Worm (Caenorhabditis elegans) whole organism, young adult: ENCODE results near the gene C25H3.10.

Experiments
- B0261.1 ChIP-seq: sonication (generic microtip); optimal IDR thresholded peaks from 2 replicates; lab custom pipeline; 2016; ENCODE audit warnings: mild to moderate bottlenecking, missing genetic modification characterization, moderate library complexity, missing compliant biosample characterization
- B0336.3 ChIP-seq: fragments of 200-800 bp; sonication (Bioruptor generic); IDR thresholded peaks from 2 replicates; pipeline ENCODE4 v1.3.6; 2022; ENCODE audit warnings: missing genetic modification characterization, missing compliant biosample characterization
- C06A6.2 ChIP-seq: fragments of 200-800 bp; sonication (Bioruptor generic); conservative IDR thresholded peaks from 2 replicates; pipeline ENCODE4 v1.3.6; 2022; ENCODE audit warnings: missing genetic modification characterization, missing compliant biosample characterization
- D2030.7 ChIP-seq: fragments of 200-800 bp; sonication (Bioruptor generic); IDR thresholded peaks from 2 replicates; pipeline ENCODE4 v1.3.6; 2022; ENCODE audit warnings: missing genetic modification reagents, missing genetic modification characterization, missing compliant biosample characterization
- F23B12.7 ChIP-seq: sonication (generic microtip); optimal IDR thresholded peaks from 2 replicates; lab custom pipeline; 2017; ENCODE audit warnings: missing genetic modification characterization, mild to moderate bottlenecking, missing compliant biosample characterization, antibody characterized with exemption, moderate library complexity; ENCODE audit not compliant: insufficient read depth
- F37B4.10 ChIP-seq: fragments of 200-800 bp; sonication (Bioruptor generic); IDR thresholded peaks from 2 replicates; pipeline ENCODE4 v1.3.6; 2022; ENCODE audit warnings: missing genetic modification characterization, missing compliant biosample characterization
- F39B2.1 ChIP-seq: fragments of 200-800 bp; sonication (Bioruptor generic); IDR thresholded peaks from 2 replicates; pipeline ENCODE4 v1.3.6; 2022; ENCODE audit warnings: missing genetic modification reagents, missing genetic modification characterization, missing compliant biosample characterization
- K11D2.4 ChIP-seq: fragments of 200-800 bp; sonication (Bioruptor generic); IDR thresholded peaks from 2 replicates; pipeline ENCODE4 v1.3.6; 2022; ENCODE audit warnings: missing genetic modification reagents, missing genetic modification characterization, missing compliant biosample characterization
- Y53G8AR.9 ChIP-seq: fragments of 200-800 bp; sonication (Bioruptor generic); conservative IDR thresholded peaks from 2 replicates; pipeline ENCODE4 v1.3.6; 2022; ENCODE audit warnings: missing genetic modification reagents, missing genetic modification characterization, missing compliant biosample characterization
- Y79H2A.3 ChIP-seq: fragments of 200-800 bp; sonication (Bioruptor generic); conservative IDR thresholded peaks from 2 replicates; pipeline ENCODE4 v1.3.6; 2022; ENCODE audit warnings: missing genetic modification reagents, missing genetic modification characterization, missing compliant biosample characterization
- atf-7 ChIP-seq: sonication (generic microtip); optimal IDR thresholded peaks from 2 replicates; lab custom pipeline; 2017; ENCODE audit warnings: mild to moderate bottlenecking, missing genetic modification characterization, missing compliant biosample characterization
- athp-1 ChIP-seq: sonication (generic microtip); optimal IDR thresholded peaks from 2 replicates; lab custom pipeline; 2017; ENCODE audit warnings: mild to moderate bottlenecking, missing genetic modification characterization, missing compliant biosample characterization
- attf-5 ChIP-seq: fragments of 200-800 bp; sonication (Bioruptor generic); optimal IDR thresholded peaks from 2 replicates; lab custom pipeline; 2018; ENCODE audit warnings: mild to moderate bottlenecking, missing genetic modification characterization, missing compliant biosample characterization
- bed-2 ChIP-seq: fragments of 200-800 bp; sonication (Bioruptor generic); IDR thresholded peaks from 2 replicates; pipeline ENCODE4 v1.3.6; 2022; ENCODE audit warnings: missing genetic modification reagents, missing genetic modification characterization, missing compliant biosample characterization
- cebp-1 ChIP-seq, 2 experiments: fragments of 200-800 bp in 1 of 2; sonication (Bioruptor generic) in 1 of 2; sonication (generic microtip) in 1 of 2; IDR thresholded peaks in 1 of 2; optimal IDR thresholded peaks in 1 of 2; 2 replicates each; pipeline versions ENCODE4 v1.3.6 to Lab custom; 2017 to 2022; ENCODE audit warnings: missing compliant biosample characterization in 2 of 2, missing genetic modification characterization in 2 of 2, mild to moderate bottlenecking in 1 of 2, missing genetic modification reagents in 1 of 2, moderate library complexity in 1 of 2
- chd-7 ChIP-seq: sonication (generic microtip); optimal IDR thresholded peaks from 2 replicates; lab custom pipeline; 2016; ENCODE audit warnings: mild to moderate bottlenecking, missing genetic modification characterization, moderate library complexity, missing compliant biosample characterization
- dox-1 ChIP-seq: fragments of 200-800 bp; sonication (Bioruptor generic); IDR thresholded peaks from 2 replicates; pipeline ENCODE4 v1.3.6; 2022; ENCODE audit warnings: missing genetic modification reagents, missing genetic modification characterization, missing compliant biosample characterization
- dpl-1 ChIP-seq: fragments of 150-350 bp; optimal IDR thresholded peaks from 2 replicates; lab custom pipeline; 2014; ENCODE audit warnings: missing biosample characterization, missing genetic modification reagents, missing genetic modification characterization
- egl-18 ChIP-seq: fragments of 200-800 bp; sonication (Bioruptor generic); IDR thresholded peaks from 2 replicates; pipeline ENCODE4 v1.3.6; 2022; ENCODE audit warnings: missing genetic modification reagents, missing genetic modification characterization, missing compliant biosample characterization
- egl-44 ChIP-seq: fragments of 200-800 bp; sonication (Bioruptor generic); IDR thresholded peaks from 2 replicates; pipeline ENCODE4 v1.3.6; 2022; ENCODE audit warnings: missing genetic modification reagents, missing genetic modification characterization, missing compliant biosample characterization
- fkh-3 ChIP-seq: sonication (generic microtip); optimal IDR thresholded peaks from 2 replicates; lab custom pipeline; 2016; ENCODE audit warnings: mild to moderate bottlenecking, missing genetic modification characterization, missing compliant biosample characterization
- hmg-1.2 ChIP-seq: fragments of 200-800 bp; sonication (Bioruptor generic); IDR thresholded peaks from 2 replicates; pipeline ENCODE4 v1.3.6; 2022; ENCODE audit warnings: missing genetic modification reagents, missing genetic modification characterization, missing compliant biosample characterization
- hmg-20 ChIP-seq: fragments of 200-800 bp; sonication (Bioruptor generic); IDR thresholded peaks from 2 replicates; pipeline ENCODE4 v1.3.6; 2022; ENCODE audit warnings: missing genetic modification reagents, missing genetic modification characterization, missing compliant biosample characterization
- hsf-1 ChIP-seq: fragments of 200-800 bp; sonication (Bioruptor generic); IDR thresholded peaks from 2 replicates; pipeline ENCODE4 v1.3.6; 2022; ENCODE audit warnings: missing genetic modification reagents, missing genetic modification characterization, missing compliant biosample characterization
- lin-26 ChIP-seq: fragments of 200-800 bp; sonication (Bioruptor generic); IDR thresholded peaks from 2 replicates; pipeline ENCODE4 v1.3.6; 2022; ENCODE audit warnings: missing genetic modification reagents, missing genetic modification characterization, missing compliant biosample characterization
- lin-35 ChIP-seq, 3 experiments: fragments of 150-350 bp in 2 of 3; sonication (generic microtip) in 1 of 3; optimal IDR thresholded peaks; 2 replicates each; lab custom pipeline; 2014 to 2018; ENCODE audit warnings: missing biosample characterization in 3 of 3, missing genetic modification characterization in 3 of 3, missing genetic modification reagents in 3 of 3
- madf-6 ChIP-seq: fragments of 200-800 bp; sonication (Bioruptor generic); IDR thresholded peaks from 2 replicates; pipeline ENCODE4 v1.3.6; 2022; ENCODE audit warnings: missing genetic modification reagents, missing genetic modification characterization, missing compliant biosample characterization
- madf-8 ChIP-seq: fragments of 200-800 bp; sonication (Bioruptor generic); conservative IDR thresholded peaks from 2 replicates; pipeline ENCODE4 v1.3.6; 2022; ENCODE audit warnings: missing genetic modification reagents, missing genetic modification characterization, missing compliant biosample characterization
- mel-28 ChIP-seq: sonication (generic microtip); optimal IDR thresholded peaks from 2 replicates; lab custom pipeline; 2016; ENCODE audit warnings: borderline replicate concordance, mild to moderate bottlenecking, missing genetic modification characterization, missing compliant biosample characterization
- mxl-1 ChIP-seq: sonication (generic microtip); optimal IDR thresholded peaks from 2 replicates; lab custom pipeline; 2016; ENCODE audit warnings: missing genetic modification characterization, missing compliant biosample characterization
- nhr-120 ChIP-seq: fragments of 200-800 bp; sonication (Bioruptor generic); IDR thresholded peaks from 2 replicates; pipeline ENCODE4 v1.3.6; 2022; ENCODE audit warnings: missing genetic modification characterization, missing compliant biosample characterization
- nhr-80 ChIP-seq: sonication (generic microtip); optimal IDR thresholded peaks from 2 replicates; lab custom pipeline; 2016; ENCODE audit warnings: missing genetic modification characterization, missing compliant biosample characterization
- snpc-1.3 ChIP-seq: sonication (generic microtip); optimal IDR thresholded peaks from 2 replicates; lab custom pipeline; 2017; ENCODE audit warnings: missing genetic modification characterization, mild to moderate bottlenecking, missing compliant biosample characterization, antibody characterized with exemption, moderate library complexity, missing genotype, missing genetic modification reagents; ENCODE audit not compliant: insufficient read depth
- snpc-4 ChIP-seq, 5 experiments: fragments of 150-350 bp in 1 of 5; sonication (generic microtip) in 4 of 5; optimal IDR thresholded peaks; 2 replicates each; lab custom pipeline; 2014 to 2018; ENCODE audit warnings: missing genetic modification characterization in 5 of 5, missing biosample characterization in 3 of 5, antibody characterized with exemption in 2 of 5, mild to moderate bottlenecking in 2 of 5, missing compliant biosample characterization in 2 of 5, missing genotype in 2 of 5, moderate library complexity in 2 of 5, missing genetic modification reagents in 1 of 5
- tbp1 ChIP-seq: fragments of 200-800 bp; sonication (Bioruptor generic); optimal IDR thresholded peaks from 2 replicates; lab custom pipeline; 2018; ENCODE audit warnings: mild to moderate bottlenecking, missing genetic modification characterization, missing compliant biosample characterization
- tlf-1 ChIP-seq: fragments of 200-800 bp; sonication (Bioruptor generic); optimal IDR thresholded peaks from 2 replicates; lab custom pipeline; 2018; ENCODE audit warnings: mild to moderate bottlenecking, missing genetic modification characterization, missing compliant biosample characterization
- ztf-22 ChIP-seq: fragments of 200-800 bp; sonication (Bioruptor generic); optimal IDR thresholded peaks from 2 replicates; lab custom pipeline; 2018; ENCODE audit warnings: mild to moderate bottlenecking, missing genetic modification characterization, moderate library complexity, missing compliant biosample characterization
- ztf-26 ChIP-seq: sonication (generic microtip); optimal IDR thresholded peaks from 2 replicates; lab custom pipeline; 2017; ENCODE audit warnings: missing genetic modification characterization, missing compliant biosample characterization
- ztf-3 ChIP-seq: fragments of 200-800 bp; sonication (Bioruptor generic); optimal IDR thresholded peaks from 2 replicates; lab custom pipeline; 2018; ENCODE audit warnings: mild to moderate bottlenecking, missing genetic modification characterization, missing compliant biosample characterization
- ztf-6 ChIP-seq: fragments of 200-800 bp; sonication (Bioruptor generic); IDR thresholded peaks from 2 replicates; pipeline ENCODE4 v1.3.6; 2022; ENCODE audit warnings: missing genetic modification reagents, missing genetic modification characterization, missing compliant biosample characterization

The C25H3.10 gene

DNA sequence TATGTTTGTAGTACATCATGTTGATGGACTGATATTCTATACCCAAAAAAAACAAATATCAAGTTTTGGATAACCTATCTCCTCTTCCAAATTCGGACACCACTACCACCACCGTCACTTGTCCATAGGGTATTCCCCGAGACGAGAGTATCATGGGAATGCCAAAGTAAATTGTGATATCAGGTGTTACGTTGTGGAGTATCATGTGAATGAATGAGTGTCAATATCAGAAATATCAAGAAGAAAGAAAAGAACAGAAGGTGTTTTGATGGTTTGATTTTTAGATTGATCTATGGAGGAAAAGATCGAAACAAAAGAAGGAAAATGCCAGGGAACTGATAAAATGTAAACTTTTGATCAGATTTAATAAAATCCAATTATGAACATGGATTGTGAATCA lies 515 bp downstream of the C25H3.10 start:
- 0 out of 2 replicates have a peak, but pooled peaks have one; percentile 20 for TF ChIP-seq B0336.3 (GFP tag; lab: Robert Waterston, UW)
- peak; percentile 11 for TF ChIP-seq ztf-26 (tag; lab: Kevin White, UChicago)
- no peak for TF ChIP-seq cebp-1 (GFP tag; IDR thresholded peaks at IDR 0.05; lab: Robert Waterston, UW)
- TF ChIP-seq cebp-1 (tag; optimal IDR thresholded peaks at IDR 0.05; lab: Kevin White, UChicago) = peak; percentile 52
- peak; percentile 33 for TF ChIP-seq chd-7 (tag; lab: Kevin White, UChicago)
- peak; percentile 58 for TF ChIP-seq nhr-80
- TF ChIP-seq F23B12.7 (tag; lab: Kevin White, UChicago) = no peak
- peak; percentile 37 for TF ChIP-seq attf-5 (GFP tag; lab: Kevin White, UChicago)
- TF ChIP-seq lin-35 (GFP tag; optimal IDR thresholded peaks at IDR 0.05; lab: Kevin White, UChicago) = no peak
- TF ChIP-seq snpc-4 (GFP tag; optimal IDR thresholded peaks at IDR 0.05; lab: Kevin White, UChicago) = no peak
- peak in 2 of 4 experiments; percentile 21 to 64 for TF ChIP-seq snpc-4 (tag; optimal IDR thresholded peaks at IDR 0.05; lab: Kevin White, UChicago)
- no peak for TF ChIP-seq hsf-1
- TF ChIP-seq ztf-6 = no peak
- TF ChIP-seq athp-1 = no peak
- TF ChIP-seq lin-26 (GFP tag; lab: Robert Waterston, UW) = peak; percentile 51; the same call in 1 of the 2 replicates
- TF ChIP-seq atf-7 (tag; lab: Kevin White, UChicago) = peak; percentile 41
- TF ChIP-seq snpc-1.3 (tag; lab: Kevin White, UChicago) = no peak
- TF ChIP-seq tlf-1 (GFP tag; lab: Kevin White, UChicago) = peak; percentile 25
- no peak for TF ChIP-seq ztf-22 (GFP tag; lab: Kevin White, UChicago)
- TF ChIP-seq tbp1 (GFP tag; lab: Kevin White, UChicago) = peak; percentile 29

DNA sequence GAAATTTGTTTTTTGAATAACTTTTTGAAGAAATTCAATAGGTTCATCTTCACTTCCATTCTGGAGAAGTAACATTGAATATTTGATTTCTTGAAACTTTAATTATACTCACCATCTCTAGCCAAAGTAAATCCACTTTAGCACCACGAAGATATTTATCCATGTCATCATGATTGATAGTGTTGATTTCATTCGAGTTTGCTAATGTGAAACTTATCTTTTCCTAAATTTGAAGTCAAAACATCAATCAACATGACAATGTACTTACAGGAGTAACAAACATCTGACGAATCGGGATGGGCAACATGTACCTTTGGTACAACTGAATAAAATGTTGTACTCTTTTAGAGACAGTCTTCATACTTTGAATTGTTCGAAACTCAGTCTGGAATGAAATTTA lies 1.4 kb downstream of the C25H3.10 start:
- TF ChIP-seq dpl-1 (GFP tag; lab: Kevin White, UChicago) = no peak
- TF ChIP-seq B0261.1 (tag; lab: Kevin White, UChicago) = no peak
- no peak for TF ChIP-seq Y53G8AR.9 (GFP tag; lab: Robert Waterston, UW)
- TF ChIP-seq ztf-3 (GFP tag; lab: Kevin White, UChicago) = no peak
- no peak for TF ChIP-seq tlf-1 (GFP tag; lab: Kevin White, UChicago)
- TF ChIP-seq chd-7 (tag; lab: Kevin White, UChicago) = no peak
- TF ChIP-seq hmg-20 (GFP tag; lab: Robert Waterston, UW) = no peak
- no peak for TF ChIP-seq madf-6
- no peak for TF ChIP-seq K11D2.4 (GFP tag; lab: Robert Waterston, UW)
- TF ChIP-seq snpc-4 (GFP tag; optimal IDR thresholded peaks at IDR 0.05; lab: Kevin White, UChicago) = no peak
- TF ChIP-seq snpc-4 (tag; optimal IDR thresholded peaks at IDR 0.05; lab: Kevin White, UChicago) = no peak
- TF ChIP-seq ztf-26 (tag; lab: Kevin White, UChicago) = no peak
- TF ChIP-seq F37B4.10 (GFP tag; lab: Robert Waterston, UW) = no peak

DNA sequence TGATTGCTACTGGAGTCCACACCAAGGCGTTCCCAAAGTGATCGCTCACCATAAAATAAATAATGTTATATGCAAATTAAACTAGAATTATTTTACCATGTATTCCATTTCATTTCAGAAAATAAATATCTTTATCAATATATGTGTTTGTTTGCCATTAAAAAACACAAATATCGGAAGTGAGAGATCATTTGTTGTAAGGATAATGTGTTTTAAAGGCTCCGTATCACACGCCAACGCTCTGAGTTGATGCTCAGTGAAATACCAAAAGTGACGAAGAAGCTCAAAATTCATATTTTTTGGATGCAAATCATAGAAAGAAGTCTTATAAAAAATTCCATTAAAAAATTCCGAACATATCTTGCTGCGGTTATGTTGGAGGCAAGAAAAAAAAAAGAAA lies 2.6 kb downstream of the C25H3.10 start:
- TF ChIP-seq Y79H2A.3 (GFP tag; lab: Robert Waterston, UW) (no peak), bed-2 (GFP tag; lab: Robert Waterston, UW) (no peak), F39B2.1 (GFP tag; lab: Robert Waterston, UW) (no peak), hmg-1.2 (no peak), nhr-120 (GFP tag; lab: Robert Waterston, UW) (no peak), madf-8 (GFP tag; lab: Robert Waterston, UW) (no peak), athp-1 (no peak), C06A6.2 (GFP tag; lab: Robert Waterston, UW) (no peak), dox-1 (GFP tag; lab: Robert Waterston, UW) (no peak), mxl-1 (no peak), fkh-3 (tag; lab: Kevin White, UChicago) (no peak), D2030.7 (no peak), egl-18 (GFP tag; lab: Robert Waterston, UW) (no peak), mel-28 (tag; lab: Kevin White, UChicago) (no peak), egl-44 (GFP tag; lab: Robert Waterston, UW) (no peak)
